Fruit fly (Drosophila melanogaster): Measurements from ENCODE around the gene dpr16.

- TF ChIP-seq Usf (GFP tag; optimal IDR thresholded peaks at IDR 0.05) (no peak), CG8089 (GFP tag; optimal IDR thresholded peaks at IDR 0.05) (no peak), btn (GFP tag; optimal IDR thresholded peaks at IDR 0.05) (no peak), CG8944 (GFP tag; optimal IDR thresholded peaks at IDR 0.05) (no peak), Antp (GFP tag; optimal IDR thresholded peaks at IDR 0.05) (no peak), kay (GFP tag; optimal IDR thresholded peaks at IDR 0.05) (no peak), Sox100B (GFP tag; optimal IDR thresholded peaks at IDR 0.05) (no peak), hkb (optimal IDR thresholded peaks at IDR 0.05) (no peak), hkb (GFP tag; IDR thresholded peaks at IDR 0.05) (no peak), lov (optimal IDR thresholded peaks at IDR 0.05) (no peak), lov (GFP tag; IDR thresholded peaks at IDR 0.05) (no peak), ttk (GFP tag; IDR thresholded peaks at IDR 0.05) (no peak), ato (GFP tag; IDR thresholded peaks at IDR 0.05; ENCODE audit: partially characterized antibody) (no peak), cg (GFP tag; optimal IDR thresholded peaks at IDR 0.05) (no peak), CG6272 (GFP tag; IDR thresholded peaks at IDR 0.05) (no peak), repo (GFP tag; optimal IDR thresholded peaks at IDR 0.05) (no peak)
Measured at dm6 chr3R:5111887-5112286, 38.8 kb upstream of the dpr16 start.

All from whole organism, embryonic.